Worm (Caenorhabditis elegans) whole organism, young adult: ENCODE results near the gene cpr-6.

Source experiments
- C06A6.2 ChIP-seq: fragments of 200-800 bp; sonication (Bioruptor generic); conservative IDR thresholded peaks from 2 replicates; pipeline ENCODE4 v1.3.6; 2022; ENCODE audit warnings: missing genetic modification characterization, missing compliant biosample characterization
- K11D2.4 ChIP-seq: fragments of 200-800 bp; sonication (Bioruptor generic); IDR thresholded peaks from 2 replicates; pipeline ENCODE4 v1.3.6; 2022; ENCODE audit warnings: missing genetic modification reagents, missing genetic modification characterization, missing compliant biosample characterization
- T26A5.8 ChIP-seq: sonication (generic microtip); optimal IDR thresholded peaks from 2 replicates; lab custom pipeline; 2016; ENCODE audit warnings: missing genetic modification characterization, missing compliant biosample characterization
- Y53G8AR.9 ChIP-seq: fragments of 200-800 bp; sonication (Bioruptor generic); conservative IDR thresholded peaks from 2 replicates; pipeline ENCODE4 v1.3.6; 2022; ENCODE audit warnings: missing genetic modification reagents, missing genetic modification characterization, missing compliant biosample characterization
- Y67H2A.10 ChIP-seq: fragments of 200-800 bp; sonication (Bioruptor generic); conservative IDR thresholded peaks from 2 replicates; pipeline ENCODE4 v1.3.6; 2022; ENCODE audit warnings: missing genetic modification reagents, missing genetic modification characterization, missing compliant biosample characterization
- Y95B8A.8 ChIP-seq: fragments of 200-800 bp; sonication (Bioruptor generic); IDR thresholded peaks from 2 replicates; pipeline ENCODE4 v1.3.6; 2022; ENCODE audit warnings: missing genetic modification reagents, missing genetic modification characterization, missing compliant biosample characterization
- aptf-2 ChIP-seq: fragments of 200-800 bp; sonication (Bioruptor generic); conservative IDR thresholded peaks from 2 replicates; pipeline ENCODE4 v1.3.6; 2022; ENCODE audit warnings: missing genetic modification reagents, missing genetic modification characterization, missing compliant biosample characterization
- atf-7 ChIP-seq: sonication (generic microtip); optimal IDR thresholded peaks from 2 replicates; lab custom pipeline; 2017; ENCODE audit warnings: mild to moderate bottlenecking, missing genetic modification characterization, missing compliant biosample characterization
- ceh-79 ChIP-seq: sonication (generic microtip); optimal IDR thresholded peaks from 2 replicates; lab custom pipeline; 2017; ENCODE audit warnings: mild to moderate bottlenecking, missing genetic modification characterization, missing compliant biosample characterization
- ceh-91 ChIP-seq: fragments of 200-800 bp; sonication (Bioruptor generic); IDR thresholded peaks from 2 replicates; pipeline ENCODE4 v1.3.6; 2022; ENCODE audit warnings: missing genetic modification reagents, missing genetic modification characterization, missing compliant biosample characterization
- dpl-1 ChIP-seq: fragments of 150-350 bp; optimal IDR thresholded peaks from 2 replicates; lab custom pipeline; 2014; ENCODE audit warnings: missing biosample characterization, missing genetic modification reagents, missing genetic modification characterization
- egl-18 ChIP-seq: fragments of 200-800 bp; sonication (Bioruptor generic); IDR thresholded peaks from 2 replicates; pipeline ENCODE4 v1.3.6; 2022; ENCODE audit warnings: missing genetic modification reagents, missing genetic modification characterization, missing compliant biosample characterization
- ekl-4 ChIP-seq: fragments of 200-800 bp; sonication (Bioruptor generic); IDR thresholded peaks from 2 replicates; pipeline ENCODE4 v1.3.6; 2022; ENCODE audit warnings: missing genetic modification reagents, missing genetic modification characterization, missing compliant biosample characterization
- ets-4 ChIP-seq: fragments of 200-800 bp; sonication (Bioruptor generic); optimal IDR thresholded peaks from 2 replicates; lab custom pipeline; 2018; ENCODE audit warnings: mild to moderate bottlenecking, missing genetic modification characterization, missing compliant biosample characterization
- hrde-1 ChIP-seq: sonication (generic microtip); optimal IDR thresholded peaks from 2 replicates; lab custom pipeline; 2016; ENCODE audit warnings: missing genetic modification characterization, mild to moderate bottlenecking, missing compliant biosample characterization, moderate library complexity, missing genotype, missing genetic modification reagents, borderline replicate concordance
- lag-1 ChIP-seq: fragments of 200-800 bp; sonication (Bioruptor generic); IDR thresholded peaks from 2 replicates; pipeline ENCODE4 v1.3.6; 2022; ENCODE audit warnings: missing genetic modification reagents, missing genetic modification characterization, missing compliant biosample characterization
- let-607 ChIP-seq, 2 experiments: fragments of 200-800 bp in 1 of 2; sonication (Bioruptor generic) in 1 of 2; sonication (generic microtip) in 1 of 2; optimal IDR thresholded peaks; 2 replicates each; lab custom pipeline; 2016 to 2018; ENCODE audit warnings: mild to moderate bottlenecking in 2 of 2, missing compliant biosample characterization in 2 of 2, missing genetic modification characterization in 2 of 2, moderate library complexity in 2 of 2, missing genotype in 1 of 2
- lin-54 ChIP-seq: fragments of 200-800 bp; sonication (Bioruptor generic); optimal IDR thresholded peaks from 2 replicates; lab custom pipeline; 2018; ENCODE audit warnings: mild to moderate bottlenecking, missing genetic modification characterization, missing compliant biosample characterization
- lsy-27 ChIP-seq: sonication (generic microtip); optimal IDR thresholded peaks from 2 replicates; lab custom pipeline; 2017; ENCODE audit warnings: missing genetic modification characterization, mild to moderate bottlenecking, missing compliant biosample characterization, antibody characterized with exemption, missing genotype, borderline replicate concordance; ENCODE audit not compliant: insufficient read depth
- mcd-1 ChIP-seq: fragments of 200-800 bp; sonication (Bioruptor generic); IDR thresholded peaks from 2 replicates; pipeline ENCODE4 v1.3.6; 2022; ENCODE audit warnings: missing genetic modification reagents, missing genetic modification characterization, missing compliant biosample characterization
- mes-4 ChIP-seq: sonication (generic microtip); optimal IDR thresholded peaks from 2 replicates; lab custom pipeline; 2016; ENCODE audit warnings: missing genotype, missing genetic modification characterization, missing compliant biosample characterization
- mxl-1 ChIP-seq: sonication (generic microtip); optimal IDR thresholded peaks from 2 replicates; lab custom pipeline; 2016; ENCODE audit warnings: missing genetic modification characterization, missing compliant biosample characterization
- nfyb-1 ChIP-seq: fragments of 200-800 bp; sonication (Bioruptor generic); IDR thresholded peaks from 2 replicates; pipeline ENCODE4 v1.3.6; 2022; ENCODE audit warnings: missing genetic modification reagents, missing genetic modification characterization, missing compliant biosample characterization
- nhr-179 ChIP-seq: sonication (generic microtip); optimal IDR thresholded peaks from 2 replicates; lab custom pipeline; 2016; ENCODE audit warnings: mild to moderate bottlenecking, missing genetic modification characterization, missing compliant biosample characterization
- pha-4 ChIP-seq: fragments of 150-350 bp; sonication (generic microtip); optimal IDR thresholded peaks from 2 replicates; lab custom pipeline; 2014; ENCODE audit warnings: missing biosample characterization, missing genetic modification reagents, missing genetic modification characterization
- rec-8 ChIP-seq, 2 experiments: sonication (generic microtip); optimal IDR thresholded peaks; 2 replicates each; lab custom pipeline; 2016; ENCODE audit warnings: mild to moderate bottlenecking in 2 of 2, missing genetic modification characterization in 2 of 2, missing genetic modification reagents in 2 of 2, missing genotype in 2 of 2, missing biosample characterization in 1 of 2, missing compliant biosample characterization in 1 of 2, moderate library complexity in 1 of 2
- sdz-38 ChIP-seq: sonication (generic microtip); optimal IDR thresholded peaks from 2 replicates; lab custom pipeline; 2016; ENCODE audit warnings: missing genotype, missing genetic modification characterization, missing compliant biosample characterization
- sptf-2 ChIP-seq: fragments of 200-800 bp; sonication (Bioruptor generic); optimal IDR thresholded peaks from 2 replicates; lab custom pipeline; 2018; ENCODE audit warnings: mild to moderate bottlenecking, missing genetic modification characterization, missing compliant biosample characterization
- tbx-9 ChIP-seq: sonication (generic microtip); optimal IDR thresholded peaks from 2 replicates; lab custom pipeline; 2016; ENCODE audit warnings: borderline replicate concordance, missing genetic modification characterization, inconsistent platforms, missing compliant biosample characterization
- tlf-1 ChIP-seq: fragments of 200-800 bp; sonication (Bioruptor generic); optimal IDR thresholded peaks from 2 replicates; lab custom pipeline; 2018; ENCODE audit warnings: mild to moderate bottlenecking, missing genetic modification characterization, missing compliant biosample characterization
- zfh-2 ChIP-seq: fragments of 200-800 bp; sonication (Bioruptor generic); conservative IDR thresholded peaks from 2 replicates; pipeline ENCODE4 v1.3.6; 2022; ENCODE audit warnings: missing genetic modification reagents, missing genetic modification characterization, missing compliant biosample characterization
- ztf-22 ChIP-seq: fragments of 200-800 bp; sonication (Bioruptor generic); optimal IDR thresholded peaks from 2 replicates; lab custom pipeline; 2018; ENCODE audit warnings: mild to moderate bottlenecking, missing genetic modification characterization, moderate library complexity, missing compliant biosample characterization
- ztf-25 ChIP-seq: fragments of 200-800 bp; sonication (Bioruptor generic); IDR thresholded peaks from 2 replicates; pipeline ENCODE4 v1.3.6; 2022; ENCODE audit warnings: missing genetic modification reagents, missing genetic modification characterization, missing compliant biosample characterization
- ztf-26 ChIP-seq: sonication (generic microtip); optimal IDR thresholded peaks from 2 replicates; lab custom pipeline; 2017; ENCODE audit warnings: missing genetic modification characterization, missing compliant biosample characterization
- ztf-3 ChIP-seq: fragments of 200-800 bp; sonication (Bioruptor generic); optimal IDR thresholded peaks from 2 replicates; lab custom pipeline; 2018; ENCODE audit warnings: mild to moderate bottlenecking, missing genetic modification characterization, missing compliant biosample characterization

Gene cpr-6

DNA sequence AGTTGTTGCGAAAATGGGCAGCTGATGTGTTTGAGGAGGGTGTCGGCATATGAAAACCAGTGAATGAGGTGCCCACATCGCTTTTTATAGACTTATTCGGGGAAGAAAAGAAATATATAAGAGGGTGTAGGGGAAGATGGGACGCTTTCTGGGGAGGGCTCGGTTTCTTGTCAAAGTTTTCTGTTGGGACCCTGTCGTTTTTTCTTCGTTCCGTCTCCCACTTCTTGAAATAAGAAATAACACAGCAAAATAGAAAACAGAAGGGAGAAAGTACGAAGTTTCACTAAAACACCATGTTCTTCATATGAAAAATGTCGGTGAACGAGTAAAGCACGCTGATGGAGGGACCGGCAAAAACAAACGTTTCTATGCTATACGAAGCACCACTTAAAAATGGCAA is 37.4 kb upstream of the cpr-6 start, which contains the start of gene dop-3:
dop-3 (minus strand) TSS at position 101 of the 400 bp plus-strand sequence.
- TF ChIP-seq egl-18 (GFP tag; lab: Robert Waterston, UW) (no peak), aptf-2 (GFP tag; lab: Robert Waterston, UW) (no peak), mcd-1 (GFP tag; lab: Robert Waterston, UW) (no peak), let-607 (tag; optimal IDR thresholded peaks at IDR 0.05; lab: Kevin White, UChicago) (no peak), lag-1 (no peak), lsy-27 (tag; lab: Kevin White, UChicago) (no peak), T26A5.8 (tag; lab: Kevin White, UChicago) (no peak), dpl-1 (GFP tag; lab: Kevin White, UChicago) (no peak), ztf-3 (GFP tag; lab: Kevin White, UChicago) (no peak), mes-4 (tag; lab: Kevin White, UChicago) (no peak), Y95B8A.8 (GFP tag; lab: Robert Waterston, UW) (no peak), Y67H2A.10 (no peak), ekl-4 (GFP tag; lab: Robert Waterston, UW) (no peak), sptf-2 (GFP tag; lab: Kevin White, UChicago) (no peak), K11D2.4 (no peak), tbx-9 (no peak), tlf-1 (GFP tag; lab: Kevin White, UChicago) (no peak), ztf-26 (tag; lab: Kevin White, UChicago) (no peak)

DNA sequence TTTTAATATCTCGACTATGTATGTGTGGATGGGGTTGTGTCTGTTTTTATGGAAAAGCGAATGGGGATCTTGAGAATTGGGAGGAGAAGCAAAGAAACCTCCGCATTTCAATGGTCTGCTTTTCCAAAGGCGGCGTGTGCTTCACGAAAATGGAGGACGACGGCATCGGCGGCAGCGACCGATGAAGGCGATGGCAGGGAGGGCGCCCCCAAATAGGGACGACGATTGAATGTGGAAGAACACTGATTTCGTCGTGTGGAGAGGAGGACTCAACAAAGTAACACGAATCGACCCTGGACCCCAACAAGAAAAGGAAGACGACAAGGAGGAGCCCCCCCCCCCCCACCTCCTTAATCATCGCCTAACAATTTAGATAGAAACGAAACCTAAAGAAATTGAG is 34.0 kb upstream of the cpr-6 start:
- peak; percentile 62 for TF ChIP-seq zfh-2
- no peak for TF ChIP-seq ceh-91 (GFP tag; lab: Robert Waterston, UW)
- TF ChIP-seq nfyb-1 (GFP tag; lab: Robert Waterston, UW) = 0 out of 2 replicates have a peak, but pooled peaks have one; percentile 26

DNA sequence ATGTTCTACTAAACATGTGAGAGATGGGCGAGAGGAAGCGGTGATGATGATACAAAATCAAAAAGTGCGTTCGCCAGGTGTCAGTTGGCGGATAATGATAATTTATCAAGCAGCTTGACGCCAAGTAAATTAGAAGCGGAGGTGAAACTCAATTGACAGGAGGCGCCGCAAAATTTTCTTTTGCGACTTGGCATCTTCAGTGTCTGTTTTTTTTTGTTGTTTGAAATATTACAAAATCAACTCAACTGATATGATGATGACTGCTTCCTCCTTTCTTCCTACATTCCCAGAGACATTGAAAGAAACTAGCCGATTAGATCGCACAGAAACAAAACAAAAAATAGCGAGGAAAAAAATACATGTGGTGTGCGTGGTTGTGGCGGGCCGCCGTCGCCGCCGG is 31.0 kb upstream of the cpr-6 start:
- TF ChIP-seq hrde-1 (tag; lab: Kevin White, UChicago) (no peak), ztf-22 (GFP tag; lab: Kevin White, UChicago) (no peak), nhr-179 (tag; lab: Kevin White, UChicago) (no peak), ztf-25 (no peak), lin-54 (no peak), Y53G8AR.9 (GFP tag; lab: Robert Waterston, UW) (no peak), rec-8 (tag; optimal IDR thresholded peaks at IDR 0.05; lab: Kevin White, UChicago) (no peak), atf-7 (tag; lab: Kevin White, UChicago) (no peak), K11D2.4 (no peak), pha-4 (tag; lab: Kevin White, UChicago) (no peak), nfyb-1 (GFP tag; lab: Robert Waterston, UW) (no peak), ceh-79 (tag; lab: Kevin White, UChicago) (no peak), C06A6.2 (GFP tag; lab: Robert Waterston, UW) (no peak), zfh-2 (no peak), T26A5.8 (tag; lab: Kevin White, UChicago) (no peak), sdz-38 (no peak), ets-4 (GFP tag; lab: Kevin White, UChicago) (no peak), ekl-4 (GFP tag; lab: Robert Waterston, UW) (no peak), mxl-1 (tag; lab: Kevin White, UChicago) (no peak)
- TF ChIP-seq, all 124 proteins: peak for 0
